Fruit fly (Drosophila melanogaster): ENCODE results near the gene Ibf2.
A peak's percentile ranks its signal among the peaks of the same experiment; 100 is the strongest.

Ibf2 gene

dm6 chr3R:9227330-9227729, 31.0 kb downstream of the Ibf2 start (continued):
- no peak for TF ChIP-seq vnd (GFP tag; IDR thresholded peaks at IDR 0.05; ENCODE audit: partially characterized antibody)
- TF ChIP-seq Usf (GFP tag; optimal IDR thresholded peaks at IDR 0.05) = peak; percentile 60
- peak; percentile 53 for TF ChIP-seq jing (GFP tag; optimal IDR thresholded peaks at IDR 0.05)
- TF ChIP-seq Fer1 (GFP tag; optimal IDR thresholded peaks at IDR 0.05) = peak; percentile 70
- TF ChIP-seq Dref (GFP tag; IDR thresholded peaks at IDR 0.05) = no peak
- peak; percentile 71 for TF ChIP-seq CG12659 (GFP tag; optimal IDR thresholded peaks at IDR 0.05)
- TF ChIP-seq CG43689 (GFP tag; IDR thresholded peaks at IDR 0.05) = peak; percentile 30; the same call in 1 of the 2 replicates
- peak; percentile 61 for TF ChIP-seq gsb (GFP tag; IDR thresholded peaks at IDR 0.05)
- TF ChIP-seq run (tag; optimal IDR thresholded peaks at IDR 0.05) = peak; percentile 49
- peak; percentile 76 for TF ChIP-seq HLH3B (GFP tag; IDR thresholded peaks at IDR 0.05)
- peak; percentile 73 for TF ChIP-seq CG13424 (tag; optimal IDR thresholded peaks at IDR 0.05)
- TF ChIP-seq CG8359 (GFP tag; optimal IDR thresholded peaks at IDR 0.05; ENCODE audit: borderline replicate concordance) = peak; percentile 2
- TF ChIP-seq CG34224 (GFP tag; IDR thresholded peaks at IDR 0.05; ENCODE audit: partially characterized antibody) = no peak
- TF ChIP-seq sob (GFP tag; IDR thresholded peaks at IDR 0.05) = peak; percentile 84
- no peak for TF ChIP-seq dati (GFP tag; IDR thresholded peaks at IDR 0.05)
- no peak for TF ChIP-seq HLH4C (GFP tag; IDR thresholded peaks at IDR 0.05; ENCODE audit: partially characterized antibody)
- TF ChIP-seq CG16779 (GFP tag; IDR thresholded peaks at IDR 0.05) = peak; percentile 55; the same call in 1 of the 2 replicates
- TF ChIP-seq Hr3 (GFP tag; optimal IDR thresholded peaks at IDR 0.05) = peak; percentile 78
- peak; percentile 72 for TF ChIP-seq sisA (GFP tag; IDR thresholded peaks at IDR 0.05)
- TF ChIP-seq sim (GFP tag; IDR thresholded peaks at IDR 0.05) = 0 out of 2 replicates have a peak, but pooled peaks have one; percentile 31
- TF ChIP-seq Dad (GFP tag; optimal IDR thresholded peaks at IDR 0.05) = peak; percentile 19
- TF ChIP-seq CG18011 (GFP tag; optimal IDR thresholded peaks at IDR 0.05) = peak; percentile 17
- TF ChIP-seq Abd-B (GFP tag; optimal IDR thresholded peaks at IDR 0.05) = peak; percentile 55
- peak; percentile 50 for TF ChIP-seq CG13296 (GFP tag; optimal IDR thresholded peaks at IDR 0.05)
- peak; percentile 86 for TF ChIP-seq Ptx1 (GFP tag; IDR thresholded peaks at IDR 0.05)
- peak; percentile 58; the same call in 2 of the 3 replicates for TF ChIP-seq CG2889 (GFP tag; IDR thresholded peaks at IDR 0.05)
- TF ChIP-seq B-H1 (GFP tag; IDR thresholded peaks at IDR 0.05) = peak; percentile 75
- peak; percentile 73; the same call in 2 of the 3 replicates for TF ChIP-seq H15 (GFP tag; IDR thresholded peaks at IDR 0.05)
- TF ChIP-seq bsh (GFP tag; optimal IDR thresholded peaks at IDR 0.05) = peak; percentile 28 to 54
- TF ChIP-seq Dek (tag; optimal IDR thresholded peaks at IDR 0.05) = peak; percentile 84
- TF ChIP-seq HHEX (GFP tag; optimal IDR thresholded peaks at IDR 0.05) = peak; percentile 80
- peak; percentile 36 for TF ChIP-seq tio (GFP tag; optimal IDR thresholded peaks at IDR 0.05)
- no peak for TF ChIP-seq btn (GFP tag; optimal IDR thresholded peaks at IDR 0.05)
- TF ChIP-seq CG12104 (GFP tag; optimal IDR thresholded peaks at IDR 0.05) = peak; percentile 37
- peak in 1 of 2 experiments; percentile 2 for TF ChIP-seq Hr78 (GFP tag; optimal IDR thresholded peaks at IDR 0.05)
- peak; percentile 70 for TF ChIP-seq CG17612 (GFP tag; IDR thresholded peaks at IDR 0.05)
- peak; percentile 71 for TF ChIP-seq CG7357 (GFP tag; IDR thresholded peaks at IDR 0.05)
- no peak for TF ChIP-seq her (GFP tag; optimal IDR thresholded peaks at IDR 0.05)
- TF ChIP-seq ind (GFP tag; optimal IDR thresholded peaks at IDR 0.05) = peak; percentile 80
- peak; percentile 81 for TF ChIP-seq Ada2b (GFP tag; IDR thresholded peaks at IDR 0.05)
- TF ChIP-seq CG10267 (tag; optimal IDR thresholded peaks at IDR 0.05) = peak; percentile 51
- TF ChIP-seq trh (GFP tag; optimal IDR thresholded peaks at IDR 0.05) = peak; percentile 34
- TF ChIP-seq CG3838 (GFP tag; optimal IDR thresholded peaks at IDR 0.05) = no peak
- no peak for TF ChIP-seq CG31365 (tag; optimal IDR thresholded peaks at IDR 0.05)
- TF ChIP-seq cwo (GFP tag; optimal IDR thresholded peaks at IDR 0.05) = peak; percentile 30
- peak; percentile 77 for TF ChIP-seq unpg (GFP tag; optimal IDR thresholded peaks at IDR 0.05)
- no peak for TF ChIP-seq CG6791 (GFP tag; IDR thresholded peaks at IDR 0.05; ENCODE audit: partially characterized antibody)
- peak; percentile 83 for TF ChIP-seq CG34422 (GFP tag; IDR thresholded peaks at IDR 0.05)
- peak; percentile 81 for TF ChIP-seq PHDP (tag; optimal IDR thresholded peaks at IDR 0.05)
- peak; percentile 84 for TF ChIP-seq dmrt99B (tag; optimal IDR thresholded peaks at IDR 0.05)

Data from whole organism, embryonic.